Worm (Caenorhabditis elegans) whole organism, young adult: ENCODE results near the gene T02C5.1.

Source experiments
- F10E7.11 ChIP-seq: sonication (generic microtip); optimal IDR thresholded peaks from 2 replicates; lab custom pipeline; 2017; ENCODE audit warnings: mild to moderate bottlenecking, missing genetic modification characterization, moderate library complexity, missing compliant biosample characterization
- F23B12.7 ChIP-seq: sonication (generic microtip); optimal IDR thresholded peaks from 2 replicates; lab custom pipeline; 2017; ENCODE audit warnings: missing genetic modification characterization, mild to moderate bottlenecking, missing compliant biosample characterization, antibody characterized with exemption, moderate library complexity; ENCODE audit not compliant: insufficient read depth
- F33H1.4 ChIP-seq: fragments of 200-800 bp; sonication (Bioruptor generic); IDR thresholded peaks from 2 replicates; pipeline ENCODE4 v1.3.6; 2022; ENCODE audit warnings: missing genetic modification reagents, missing genetic modification characterization, missing compliant biosample characterization
- F49E8.2 ChIP-seq: sonication (generic microtip); optimal IDR thresholded peaks from 3 replicates; lab custom pipeline; 2017; ENCODE audit warnings: missing genetic modification characterization, mild to moderate bottlenecking, missing compliant biosample characterization, antibody characterized with exemption, moderate library complexity; ENCODE audit not compliant: insufficient read depth
- F52B5.7 ChIP-seq: sonication (generic microtip); optimal IDR thresholded peaks from 2 replicates; lab custom pipeline; 2016; ENCODE audit warnings: mild to moderate bottlenecking, missing genetic modification characterization, missing compliant biosample characterization
- F57C9.4 ChIP-seq: sonication (generic microtip); optimal IDR thresholded peaks from 2 replicates; lab custom pipeline; 2017; ENCODE audit warnings: mild to moderate bottlenecking, missing genetic modification characterization, missing compliant biosample characterization
- K11D2.4 ChIP-seq: fragments of 200-800 bp; sonication (Bioruptor generic); IDR thresholded peaks from 2 replicates; pipeline ENCODE4 v1.3.6; 2022; ENCODE audit warnings: missing genetic modification reagents, missing genetic modification characterization, missing compliant biosample characterization
- K12H6.12 ChIP-seq: fragments of 200-800 bp; sonication (Bioruptor generic); optimal IDR thresholded peaks from 2 replicates; lab custom pipeline; 2018; ENCODE audit warnings: mild to moderate bottlenecking, missing genetic modification characterization, missing compliant biosample characterization
- Y53G8AR.9 ChIP-seq: fragments of 200-800 bp; sonication (Bioruptor generic); conservative IDR thresholded peaks from 2 replicates; pipeline ENCODE4 v1.3.6; 2022; ENCODE audit warnings: missing genetic modification reagents, missing genetic modification characterization, missing compliant biosample characterization
- Y79H2A.3 ChIP-seq: fragments of 200-800 bp; sonication (Bioruptor generic); conservative IDR thresholded peaks from 2 replicates; pipeline ENCODE4 v1.3.6; 2022; ENCODE audit warnings: missing genetic modification reagents, missing genetic modification characterization, missing compliant biosample characterization
- ZK185.1 ChIP-seq: sonication (generic microtip); optimal IDR thresholded peaks from 2 replicates; lab custom pipeline; 2016; ENCODE audit warnings: mild to moderate bottlenecking, missing genetic modification characterization, missing compliant biosample characterization; ENCODE audit not compliant: poor library complexity, severe bottlenecking
- akir-1 ChIP-seq: fragments of 200-800 bp; sonication (Bioruptor generic); optimal IDR thresholded peaks from 2 replicates; lab custom pipeline; 2018; ENCODE audit warnings: mild to moderate bottlenecking, missing genetic modification characterization, moderate library complexity, missing compliant biosample characterization
- aptf-3 ChIP-seq: fragments of 200-800 bp; sonication (Bioruptor generic); IDR thresholded peaks from 2 replicates; pipeline ENCODE4 v1.3.6; 2022; ENCODE audit warnings: missing genetic modification characterization, missing compliant biosample characterization
- atf-7 ChIP-seq: sonication (generic microtip); optimal IDR thresholded peaks from 2 replicates; lab custom pipeline; 2017; ENCODE audit warnings: mild to moderate bottlenecking, missing genetic modification characterization, missing compliant biosample characterization
- attf-5 ChIP-seq: fragments of 200-800 bp; sonication (Bioruptor generic); optimal IDR thresholded peaks from 2 replicates; lab custom pipeline; 2018; ENCODE audit warnings: mild to moderate bottlenecking, missing genetic modification characterization, missing compliant biosample characterization
- bed-2 ChIP-seq: fragments of 200-800 bp; sonication (Bioruptor generic); IDR thresholded peaks from 2 replicates; pipeline ENCODE4 v1.3.6; 2022; ENCODE audit warnings: missing genetic modification reagents, missing genetic modification characterization, missing compliant biosample characterization
- cebp-2 ChIP-seq: fragments of 200-800 bp; sonication (Bioruptor generic); IDR thresholded peaks from 2 replicates; pipeline ENCODE4 v1.3.6; 2022; ENCODE audit warnings: missing genetic modification characterization, missing compliant biosample characterization
- ceh-27 ChIP-seq: fragments of 200-800 bp; sonication (Bioruptor generic); optimal IDR thresholded peaks from 2 replicates; lab custom pipeline; 2018; ENCODE audit warnings: mild to moderate bottlenecking, missing genetic modification characterization, moderate library complexity, missing compliant biosample characterization
- ceh-58 ChIP-seq: fragments of 200-800 bp; sonication (Bioruptor generic); IDR thresholded peaks from 2 replicates; pipeline ENCODE4 v1.3.6; 2022; ENCODE audit warnings: missing genetic modification characterization, missing compliant biosample characterization
- chd-7 ChIP-seq: sonication (generic microtip); optimal IDR thresholded peaks from 2 replicates; lab custom pipeline; 2016; ENCODE audit warnings: mild to moderate bottlenecking, missing genetic modification characterization, moderate library complexity, missing compliant biosample characterization
- dpff-1 ChIP-seq: sonication (generic microtip); optimal IDR thresholded peaks from 2 replicates; lab custom pipeline; 2017; ENCODE audit warnings: mild to moderate bottlenecking, missing genetic modification characterization, missing compliant biosample characterization
- dpl-1 ChIP-seq: fragments of 150-350 bp; optimal IDR thresholded peaks from 2 replicates; lab custom pipeline; 2014; ENCODE audit warnings: missing biosample characterization, missing genetic modification reagents, missing genetic modification characterization
- ekl-4 ChIP-seq: fragments of 200-800 bp; sonication (Bioruptor generic); IDR thresholded peaks from 2 replicates; pipeline ENCODE4 v1.3.6; 2022; ENCODE audit warnings: missing genetic modification reagents, missing genetic modification characterization, missing compliant biosample characterization
- fkh-3 ChIP-seq: sonication (generic microtip); optimal IDR thresholded peaks from 2 replicates; lab custom pipeline; 2016; ENCODE audit warnings: mild to moderate bottlenecking, missing genetic modification characterization, missing compliant biosample characterization
- hlh-26 ChIP-seq: fragments of 200-800 bp; sonication (Bioruptor generic); conservative IDR thresholded peaks from 2 replicates; pipeline ENCODE4 v1.3.6; 2022; ENCODE audit warnings: missing genetic modification reagents, missing genetic modification characterization, missing compliant biosample characterization
- hmg-1.2 ChIP-seq: fragments of 200-800 bp; sonication (Bioruptor generic); IDR thresholded peaks from 2 replicates; pipeline ENCODE4 v1.3.6; 2022; ENCODE audit warnings: missing genetic modification reagents, missing genetic modification characterization, missing compliant biosample characterization
- hrde-1 ChIP-seq: sonication (generic microtip); optimal IDR thresholded peaks from 2 replicates; lab custom pipeline; 2016; ENCODE audit warnings: missing genetic modification characterization, mild to moderate bottlenecking, missing compliant biosample characterization, moderate library complexity, missing genotype, missing genetic modification reagents, borderline replicate concordance
- lag-1 ChIP-seq: fragments of 200-800 bp; sonication (Bioruptor generic); IDR thresholded peaks from 2 replicates; pipeline ENCODE4 v1.3.6; 2022; ENCODE audit warnings: missing genetic modification reagents, missing genetic modification characterization, missing compliant biosample characterization
- lin-35 ChIP-seq, 3 experiments: fragments of 150-350 bp in 2 of 3; sonication (generic microtip) in 1 of 3; optimal IDR thresholded peaks; 2 replicates each; lab custom pipeline; 2014 to 2018; ENCODE audit warnings: missing biosample characterization in 3 of 3, missing genetic modification characterization in 3 of 3, missing genetic modification reagents in 3 of 3
- lin-40 ChIP-seq: sonication (generic microtip); optimal IDR thresholded peaks from 2 replicates; lab custom pipeline; 2016; ENCODE audit warnings: missing genetic modification characterization, mild to moderate bottlenecking, missing compliant biosample characterization, missing genotype, missing genetic modification reagents
- lin-54 ChIP-seq: fragments of 200-800 bp; sonication (Bioruptor generic); optimal IDR thresholded peaks from 2 replicates; lab custom pipeline; 2018; ENCODE audit warnings: mild to moderate bottlenecking, missing genetic modification characterization, missing compliant biosample characterization
- madf-6 ChIP-seq: fragments of 200-800 bp; sonication (Bioruptor generic); IDR thresholded peaks from 2 replicates; pipeline ENCODE4 v1.3.6; 2022; ENCODE audit warnings: missing genetic modification reagents, missing genetic modification characterization, missing compliant biosample characterization
- mel-28 ChIP-seq: sonication (generic microtip); optimal IDR thresholded peaks from 2 replicates; lab custom pipeline; 2016; ENCODE audit warnings: borderline replicate concordance, mild to moderate bottlenecking, missing genetic modification characterization, missing compliant biosample characterization
- mxl-1 ChIP-seq: sonication (generic microtip); optimal IDR thresholded peaks from 2 replicates; lab custom pipeline; 2016; ENCODE audit warnings: missing genetic modification characterization, missing compliant biosample characterization
- nfya-2 ChIP-seq: fragments of 200-800 bp; sonication (Bioruptor generic); IDR thresholded peaks from 2 replicates; pipeline ENCODE4 v1.3.6; 2022; ENCODE audit warnings: missing genetic modification reagents, missing genetic modification characterization, missing compliant biosample characterization
- nhr-80 ChIP-seq: sonication (generic microtip); optimal IDR thresholded peaks from 2 replicates; lab custom pipeline; 2016; ENCODE audit warnings: missing genetic modification characterization, missing compliant biosample characterization
- nhr-90 ChIP-seq: sonication (generic microtip); optimal IDR thresholded peaks from 2 replicates; lab custom pipeline; 2016; ENCODE audit warnings: missing genotype, mild to moderate bottlenecking, missing genetic modification characterization, missing compliant biosample characterization
- rec-8 ChIP-seq, 2 experiments: sonication (generic microtip); optimal IDR thresholded peaks; 2 replicates each; lab custom pipeline; 2016; ENCODE audit warnings: mild to moderate bottlenecking in 2 of 2, missing genetic modification characterization in 2 of 2, missing genetic modification reagents in 2 of 2, missing genotype in 2 of 2, missing biosample characterization in 1 of 2, missing compliant biosample characterization in 1 of 2, moderate library complexity in 1 of 2
- repo-1 ChIP-seq: sonication (generic microtip); optimal IDR thresholded peaks from 2 replicates; lab custom pipeline; 2017; ENCODE audit warnings: mild to moderate bottlenecking, missing genetic modification characterization, missing compliant biosample characterization
- snpc-4 ChIP-seq, 5 experiments: fragments of 150-350 bp in 1 of 5; sonication (generic microtip) in 4 of 5; optimal IDR thresholded peaks; 2 replicates each; lab custom pipeline; 2014 to 2018; ENCODE audit warnings: missing genetic modification characterization in 5 of 5, missing biosample characterization in 3 of 5, antibody characterized with exemption in 2 of 5, mild to moderate bottlenecking in 2 of 5, missing compliant biosample characterization in 2 of 5, missing genotype in 2 of 5, moderate library complexity in 2 of 5, missing genetic modification reagents in 1 of 5
- somi-1 ChIP-seq: fragments of 200-800 bp; sonication (Bioruptor generic); optimal IDR thresholded peaks from 2 replicates; lab custom pipeline; 2018; ENCODE audit warnings: mild to moderate bottlenecking, missing genetic modification characterization, missing compliant biosample characterization
- sptf-2 ChIP-seq: fragments of 200-800 bp; sonication (Bioruptor generic); optimal IDR thresholded peaks from 2 replicates; lab custom pipeline; 2018; ENCODE audit warnings: mild to moderate bottlenecking, missing genetic modification characterization, missing compliant biosample characterization
- tbp1 ChIP-seq: fragments of 200-800 bp; sonication (Bioruptor generic); optimal IDR thresholded peaks from 2 replicates; lab custom pipeline; 2018; ENCODE audit warnings: mild to moderate bottlenecking, missing genetic modification characterization, missing compliant biosample characterization
- unc-62 ChIP-seq: fragments of 150-350 bp; optimal IDR thresholded peaks from 2 replicates; lab custom pipeline; 2014; ENCODE audit warnings: missing biosample characterization, missing genetic modification reagents, missing genetic modification characterization
- xnd-1 ChIP-seq: sonication (generic microtip); optimal IDR thresholded peaks from 2 replicates; lab custom pipeline; 2016; ENCODE audit warnings: missing genotype, missing genetic modification reagents, missing genetic modification characterization, missing compliant biosample characterization
- zim-3 ChIP-seq: sonication (generic microtip); optimal IDR thresholded peaks from 2 replicates; lab custom pipeline; 2017; ENCODE audit warnings: mild to moderate bottlenecking, missing genetic modification characterization, moderate library complexity, missing compliant biosample characterization
- ztf-18 ChIP-seq: sonication (generic microtip); optimal IDR thresholded peaks from 2 replicates; lab custom pipeline; 2016; ENCODE audit warnings: missing genotype, mild to moderate bottlenecking, missing genetic modification characterization, missing compliant biosample characterization
- ztf-22 ChIP-seq: fragments of 200-800 bp; sonication (Bioruptor generic); optimal IDR thresholded peaks from 2 replicates; lab custom pipeline; 2018; ENCODE audit warnings: mild to moderate bottlenecking, missing genetic modification characterization, moderate library complexity, missing compliant biosample characterization

The T02C5.1 gene

DNA sequence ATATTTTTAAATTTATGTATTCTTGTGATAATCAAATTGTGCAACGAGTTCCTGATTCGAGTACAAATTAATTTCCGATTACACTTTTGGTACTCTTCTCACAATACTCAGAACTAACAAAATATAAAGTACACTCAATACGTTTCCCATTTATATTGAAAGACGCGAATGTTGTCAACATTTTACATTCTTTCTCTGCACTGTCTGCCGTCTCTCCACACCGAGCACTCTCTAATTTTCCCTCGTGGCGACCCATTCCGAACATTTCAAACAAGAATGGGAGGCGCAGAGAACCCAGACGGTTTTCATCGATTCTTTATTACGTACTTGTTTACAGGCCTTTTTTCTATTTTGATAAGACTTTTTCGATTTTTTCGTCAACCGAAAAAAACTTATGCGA lies 26.9 kb upstream of the T02C5.1 start, which contains the start of gene C09B7.2 (continued):
- TF ChIP-seq K11D2.4 (GFP tag; lab: Robert Waterston, UW), result peak; percentile 42; the same call in 1 of the 2 replicates
- TF ChIP-seq attf-5 (GFP tag; lab: Kevin White, UChicago), result peak; percentile 48
- no peak for TF ChIP-seq lag-1 (GFP tag; lab: Robert Waterston, UW)
- no peak for TF ChIP-seq F49E8.2 (tag; lab: Kevin White, UChicago)
- peak; percentile 11 for TF ChIP-seq ztf-18 (tag; lab: Kevin White, UChicago)
- TF ChIP-seq fkh-3 (tag; lab: Kevin White, UChicago), result no peak
- no peak for TF ChIP-seq mxl-1 (tag; lab: Kevin White, UChicago)
- no peak for TF ChIP-seq snpc-4 (GFP tag; optimal IDR thresholded peaks at IDR 0.05; lab: Kevin White, UChicago)
- peak in 3 of 4 experiments; percentile 28 to 54 (median 43) for TF ChIP-seq snpc-4 (tag; optimal IDR thresholded peaks at IDR 0.05; lab: Kevin White, UChicago)
- TF ChIP-seq ztf-22 (GFP tag; lab: Kevin White, UChicago), result no peak
- peak; percentile 67 for TF ChIP-seq nhr-80
- TF ChIP-seq F10E7.11 (tag; lab: Kevin White, UChicago), result no peak
- TF ChIP-seq tbp1, result no peak
- TF ChIP-seq nfya-2 (GFP tag; lab: Robert Waterston, UW), result no peak
- TF ChIP-seq akir-1, result no peak
- TF ChIP-seq chd-7 (tag; lab: Kevin White, UChicago), result no peak
- no peak for TF ChIP-seq rec-8 (tag; optimal IDR thresholded peaks at IDR 0.05; lab: Kevin White, UChicago)
- TF ChIP-seq ceh-58, result no peak
- no peak for TF ChIP-seq bed-2 (GFP tag; lab: Robert Waterston, UW)
- no peak for TF ChIP-seq ekl-4 (GFP tag; lab: Robert Waterston, UW)
- peak; percentile 14 for TF ChIP-seq atf-7 (tag; lab: Kevin White, UChicago)
- TF ChIP-seq mel-28 (tag; lab: Kevin White, UChicago), result no peak
- peak; percentile 70 for TF ChIP-seq ceh-27
- no peak for TF ChIP-seq hrde-1 (tag; lab: Kevin White, UChicago)
- TF ChIP-seq hmg-1.2 (GFP tag; lab: Robert Waterston, UW), result peak; percentile 92
- TF ChIP-seq Y53G8AR.9, result no peak
- no peak for TF ChIP-seq sptf-2
- no peak for TF ChIP-seq somi-1 (GFP tag; lab: Kevin White, UChicago)
- TF ChIP-seq lin-35 (GFP tag; optimal IDR thresholded peaks at IDR 0.05; lab: Kevin White, UChicago), result no peak
- TF ChIP-seq cebp-2 (GFP tag; lab: Robert Waterston, UW), result no peak
- TF ChIP-seq lin-40, result peak; percentile 79
- TF ChIP-seq dpff-1 (tag; lab: Kevin White, UChicago), result no peak
- TF ChIP-seq K12H6.12 (tag; lab: Kevin White, UChicago), result peak; percentile 50
- TF ChIP-seq nhr-90 (tag; lab: Kevin White, UChicago), result no peak
- no peak for TF ChIP-seq F33H1.4 (GFP tag; lab: Robert Waterston, UW)
- peak; percentile 34 for TF ChIP-seq lin-54 (GFP tag; lab: Kevin White, UChicago)
- no peak for TF ChIP-seq Y79H2A.3 (GFP tag; lab: Robert Waterston, UW)
- no peak for TF ChIP-seq F57C9.4 (tag; lab: Kevin White, UChicago)
- no peak for TF ChIP-seq repo-1
- TF ChIP-seq zim-3 (tag; lab: Kevin White, UChicago), result no peak
- no peak for TF ChIP-seq madf-6
- no peak for TF ChIP-seq xnd-1 (tag; lab: Kevin White, UChicago)
- TF ChIP-seq aptf-3 (GFP tag; lab: Robert Waterston, UW), result no peak
- peak; percentile 22 for TF ChIP-seq F23B12.7 (tag; lab: Kevin White, UChicago)
- TF ChIP-seq dpl-1 (GFP tag; lab: Kevin White, UChicago), result no peak
- TF ChIP-seq ZK185.1 (tag; lab: Kevin White, UChicago), result peak; percentile 57
- TF ChIP-seq hlh-26 (GFP tag; lab: Robert Waterston, UW), result no peak
- no peak for TF ChIP-seq unc-62
- no peak for TF ChIP-seq F52B5.7
